Worm (Caenorhabditis elegans) whole organism, mixed stage, embryonic: ENCODE data around the gene F36H12.17.

ENCODE experiments used
- lin-32 ChIP-seq: fragments of 200-800 bp; sonication (Bioruptor generic); optimal IDR thresholded peaks from 2 replicates; lab custom pipeline; 2018; ENCODE audit warnings: mild to moderate bottlenecking, missing genetic modification characterization, missing compliant biosample characterization
- mep-1 ChIP-seq: fragments of 150-350 bp; optimal IDR thresholded peaks from 2 replicates; lab custom pipeline; 2017; ENCODE audit warnings: missing biosample characterization, missing genetic modification reagents, missing genetic modification characterization, inconsistent platforms
- nhr-237 ChIP-seq: fragments of 150-350 bp; optimal IDR thresholded peaks from 2 replicates; lab custom pipeline; 2014; ENCODE audit warnings: missing biosample characterization, missing genetic modification characterization
- nhr-28 ChIP-seq: fragments of 150-350 bp; optimal IDR thresholded peaks from 2 replicates; lab custom pipeline; 2014; ENCODE audit warnings: missing biosample characterization, missing genetic modification characterization
- snpc-4 ChIP-seq: fragments of 150-350 bp; optimal IDR thresholded peaks from 2 replicates; lab custom pipeline; 2014; ENCODE audit warnings: missing biosample characterization, missing genetic modification characterization

- TF ChIP-seq snpc-4 (no peak), nhr-237 (tag; lab: Kevin White, UChicago) (no peak), mep-1 (tag; lab: Kevin White, UChicago) (no peak), nhr-28 (tag; lab: Kevin White, UChicago) (no peak), lin-32 (GFP tag; lab: Kevin White, UChicago) (no peak)
These were observed 5.1 kb downstream of the F36H12.17 start, which contains the start of gene F36H12.3 for ce11 chrIV:5272518-5272917.
